Worm (Caenorhabditis elegans) whole organism, midembryonic: Measurements from ENCODE around the gene str-143.

Experiments
- T22C8.4 ChIP-seq: fragments of 200-800 bp; sonication (Bioruptor generic); IDR thresholded peaks from 2 replicates; pipeline ENCODE4 v1.3.6; 2022; ENCODE audit warnings: missing genetic modification characterization, missing compliant biosample characterization
- cog-1 ChIP-seq: sonication (generic microtip); optimal IDR thresholded peaks from 2 replicates; lab custom pipeline; 2016; ENCODE audit warnings: missing genetic modification characterization, missing compliant biosample characterization
- flt-1 ChIP-seq: fragments of 200-800 bp; sonication (Bioruptor generic); IDR thresholded peaks from 2 replicates; pipeline ENCODE4 v1.3.6; 2022; ENCODE audit warnings: missing genetic modification characterization, missing compliant biosample characterization
- klf-2 ChIP-seq: fragments of 200-800 bp; sonication (Bioruptor generic); conservative IDR thresholded peaks from 2 replicates; pipeline ENCODE4 v1.3.6; 2022; ENCODE audit warnings: missing genetic modification reagents, missing genetic modification characterization, missing compliant biosample characterization
- med-1 ChIP-seq: sonication (generic microtip); optimal IDR thresholded peaks from 2 replicates; lab custom pipeline; 2017; ENCODE audit warnings: missing genetic modification characterization, mild to moderate bottlenecking, missing compliant biosample characterization, antibody characterized with exemption, missing genetic modification reagents; ENCODE audit not compliant: insufficient read depth
- ref-1 ChIP-seq: fragments of 200-800 bp; sonication (Bioruptor generic); conservative IDR thresholded peaks from 2 replicates; pipeline ENCODE4 v1.3.6; 2022; ENCODE audit warnings: missing genetic modification reagents, missing genetic modification characterization, missing compliant biosample characterization
- tab-1 ChIP-seq: fragments of 200-800 bp; sonication (Bioruptor generic); IDR thresholded peaks from 2 replicates; pipeline ENCODE4 v1.3.6; 2022; ENCODE audit warnings: missing genetic modification characterization, missing compliant biosample characterization
- ztf-23 ChIP-seq: fragments of 200-800 bp; sonication (Bioruptor generic); IDR thresholded peaks from 2 replicates; pipeline ENCODE4 v1.3.6; 2022; ENCODE audit warnings: missing genetic modification reagents, missing genetic modification characterization, missing compliant biosample characterization
- ztf-29 ChIP-seq: fragments of 200-800 bp; sonication (Bioruptor generic); IDR thresholded peaks from 2 replicates; pipeline ENCODE4 v1.3.6; 2022; ENCODE audit warnings: missing genetic modification reagents, missing genetic modification characterization, missing compliant biosample characterization

Gene str-143

DNA sequence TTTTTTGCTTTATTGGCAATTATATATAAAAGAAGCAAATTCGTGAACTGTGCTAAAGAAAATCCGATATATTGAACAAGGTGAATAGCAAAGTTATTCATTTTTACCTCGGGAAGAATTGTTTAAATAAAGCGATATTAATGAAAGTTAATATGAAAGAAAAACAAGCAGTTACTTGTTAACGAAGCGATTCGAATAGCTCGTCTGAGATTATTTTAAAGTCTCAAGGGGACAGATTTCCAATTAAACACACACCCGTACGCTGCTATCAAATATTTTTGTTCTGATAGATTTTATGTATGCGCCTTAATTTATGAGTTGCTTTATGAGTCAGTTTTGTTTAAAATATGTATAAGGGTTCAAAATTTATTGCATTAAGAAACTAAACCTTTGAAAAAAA is 1.7 kb downstream of the str-143 start, which contains the start of gene str-140:
TSS of gene str-140 (minus strand) at position 101 of the 400 bp plus-strand sequence.
- no peak for TF ChIP-seq med-1 (GFP tag; lab: Kevin White, UChicago)
- TF ChIP-seq ref-1, result no peak
- TF ChIP-seq ztf-23 (GFP tag; lab: Robert Waterston, UW), result no peak
- TF ChIP-seq tab-1 (GFP tag; lab: Robert Waterston, UW), result no peak
- TF ChIP-seq klf-2 (GFP tag; lab: Robert Waterston, UW), result no peak
- TF ChIP-seq flt-1, result no peak
- TF ChIP-seq T22C8.4 (GFP tag; lab: Robert Waterston, UW), result no peak
- no peak for TF ChIP-seq cog-1 (tag; lab: Kevin White, UChicago)
- no peak for TF ChIP-seq ztf-29 (GFP tag; lab: Robert Waterston, UW)

ce11 chrV:8062074-8062473 is 7.5 kb downstream of the str-143 start, which contains the start of gene str-139:
Gene str-139, minus strand, starts transcription at chrV:8062174.
- TF ChIP-seq ztf-23 (GFP tag; lab: Robert Waterston, UW), result no peak
- no peak for TF ChIP-seq klf-2 (GFP tag; lab: Robert Waterston, UW)
- no peak for TF ChIP-seq cog-1 (tag; lab: Kevin White, UChicago)
- TF ChIP-seq ref-1, result no peak
- no peak for TF ChIP-seq flt-1
- TF ChIP-seq tab-1 (GFP tag; lab: Robert Waterston, UW), result no peak
- no peak for TF ChIP-seq ztf-29 (GFP tag; lab: Robert Waterston, UW)
- no peak for TF ChIP-seq T22C8.4 (GFP tag; lab: Robert Waterston, UW)
- no peak for TF ChIP-seq med-1 (GFP tag; lab: Kevin White, UChicago)

DNA sequence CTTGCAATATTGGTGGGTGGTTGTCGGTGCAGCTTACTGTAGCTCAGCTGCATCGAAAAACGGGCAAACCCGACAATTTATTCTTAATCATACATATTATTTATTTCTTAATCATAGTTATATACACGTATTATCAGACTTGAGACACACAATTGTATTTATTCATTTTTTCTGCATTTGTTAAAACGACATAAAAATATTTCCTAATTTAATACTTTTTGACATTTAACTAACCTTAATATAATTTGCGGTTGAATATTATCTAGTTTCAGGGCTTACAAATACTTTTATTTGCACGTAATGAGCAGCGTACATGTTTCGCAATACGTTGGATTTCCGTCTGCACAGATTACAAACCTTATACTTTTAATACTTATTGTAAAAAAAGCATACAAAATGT is 11.2 kb downstream of the str-143 start, which contains the start of gene str-138:
TSS of gene str-138 (plus strand) at position 301 of the 400 bp plus-strand sequence.
- TF ChIP-seq med-1 (GFP tag; lab: Kevin White, UChicago) (no peak), ztf-23 (GFP tag; lab: Robert Waterston, UW) (no peak), T22C8.4 (GFP tag; lab: Robert Waterston, UW) (no peak), klf-2 (GFP tag; lab: Robert Waterston, UW) (no peak), ref-1 (no peak), flt-1 (no peak)

DNA sequence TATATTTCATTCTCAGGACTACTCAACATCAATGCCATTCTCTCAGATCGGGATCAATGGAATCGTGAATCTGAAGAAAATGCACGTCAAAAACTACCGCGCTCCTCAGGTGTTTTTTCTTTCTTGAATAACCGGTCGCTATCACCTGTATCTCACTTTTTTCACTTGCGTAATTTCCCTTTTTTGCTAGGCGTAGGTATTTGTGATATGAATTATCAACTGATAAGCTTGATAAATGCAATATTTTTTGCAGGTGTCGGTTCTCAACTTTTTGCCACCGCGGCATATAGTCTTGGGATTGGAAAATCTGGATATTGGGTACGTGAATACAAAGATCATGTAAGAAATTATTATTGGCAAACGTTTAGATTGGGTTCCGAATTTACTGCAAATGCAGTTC is 14.4 kb downstream of the str-143 start:
- no peak for TF ChIP-seq tab-1 (GFP tag; lab: Robert Waterston, UW)
- TF ChIP-seq T22C8.4 (GFP tag; lab: Robert Waterston, UW), result no peak
- TF ChIP-seq ztf-29 (GFP tag; lab: Robert Waterston, UW), result no peak
- TF ChIP-seq ref-1, result no peak
- no peak for TF ChIP-seq med-1 (GFP tag; lab: Kevin White, UChicago)
- TF ChIP-seq klf-2 (GFP tag; lab: Robert Waterston, UW), result no peak
- TF ChIP-seq cog-1 (tag; lab: Kevin White, UChicago), result no peak
- TF ChIP-seq flt-1, result no peak
- TF ChIP-seq ztf-23 (GFP tag; lab: Robert Waterston, UW), result no peak

DNA sequence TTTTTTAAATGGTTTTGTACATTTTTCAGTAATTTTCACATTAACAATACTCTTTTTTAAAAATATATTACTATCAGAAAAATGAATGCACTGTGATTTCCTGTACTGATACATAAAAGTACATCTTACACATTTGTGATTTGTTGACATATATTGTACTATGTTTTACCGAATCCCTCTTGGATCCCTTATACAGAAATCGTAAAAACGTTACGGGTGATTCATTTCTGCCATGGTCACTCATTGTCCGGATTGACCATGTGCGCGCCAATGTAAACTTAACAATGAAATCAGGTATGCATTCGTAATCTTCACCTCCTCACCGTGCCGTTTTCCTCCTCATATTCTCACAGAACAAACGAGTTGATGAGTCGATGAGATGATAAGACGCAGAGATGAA is 15.4 kb downstream of the str-143 start, which contains the start of gene ZC513.2:
TSS of gene ZC513.2 (plus strand) at position 301 of the 400 bp plus-strand sequence.
- TF ChIP-seq ztf-23 (GFP tag; lab: Robert Waterston, UW) (no peak), cog-1 (tag; lab: Kevin White, UChicago) (no peak), flt-1 (no peak), ztf-29 (GFP tag; lab: Robert Waterston, UW) (no peak), ref-1 (no peak), T22C8.4 (GFP tag; lab: Robert Waterston, UW) (no peak), med-1 (GFP tag; lab: Kevin White, UChicago) (no peak), klf-2 (GFP tag; lab: Robert Waterston, UW) (no peak), tab-1 (GFP tag; lab: Robert Waterston, UW) (no peak)

DNA sequence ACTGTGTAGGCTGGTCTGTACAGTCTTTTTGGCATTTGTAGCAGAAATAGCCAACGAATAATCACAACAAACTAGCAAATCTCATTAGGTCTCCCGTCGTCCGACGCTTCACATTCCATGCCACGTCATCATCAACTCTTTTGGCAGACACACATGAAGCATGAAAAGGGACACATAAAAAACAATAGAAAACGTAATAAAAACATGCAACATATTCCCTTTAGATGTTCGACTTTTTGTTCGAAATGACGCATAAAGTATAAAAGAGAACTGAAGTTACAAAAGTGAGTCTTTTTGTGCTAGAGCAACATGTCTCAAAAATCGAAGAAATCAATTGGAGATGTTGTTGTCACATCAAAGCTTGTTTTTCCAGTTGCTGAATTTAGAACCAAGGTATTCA is 17.7 kb downstream of the str-143 start, which contains the start of gene sth-1:
TSS of gene sth-1 (plus strand) at position 301 of the 400 bp plus-strand sequence.
- TF ChIP-seq med-1 (GFP tag; lab: Kevin White, UChicago) (no peak), ztf-29 (GFP tag; lab: Robert Waterston, UW) (no peak), tab-1 (GFP tag; lab: Robert Waterston, UW) (no peak), flt-1 (no peak), T22C8.4 (GFP tag; lab: Robert Waterston, UW) (no peak), ztf-23 (GFP tag; lab: Robert Waterston, UW) (no peak), cog-1 (tag; lab: Kevin White, UChicago) (no peak), ref-1 (no peak), klf-2 (GFP tag; lab: Robert Waterston, UW) (no peak)

DNA sequence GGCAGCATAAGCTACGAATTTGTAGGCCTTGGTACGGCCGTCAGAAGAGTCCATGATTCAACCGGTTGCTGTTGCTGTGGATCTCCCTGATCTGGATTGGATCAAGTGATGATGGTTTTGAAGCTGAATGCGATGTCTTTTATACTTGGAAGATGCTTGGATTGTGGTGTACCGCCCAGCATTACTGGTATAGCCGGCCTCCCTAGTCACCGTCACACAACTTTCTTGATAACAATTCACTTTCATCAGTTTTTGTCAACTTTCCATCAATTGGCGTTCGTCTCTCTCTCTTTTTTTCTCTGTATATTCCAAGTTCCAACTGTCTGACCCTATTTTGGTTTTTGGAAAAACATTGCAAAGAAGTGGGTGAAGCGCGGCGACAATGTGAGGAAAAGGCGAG is 18.7 kb downstream of the str-143 start, which contains the start of gene col-43:
TSS of gene col-43 (minus strand) at position 101 of the 400 bp plus-strand sequence.
- TF ChIP-seq tab-1 (GFP tag; lab: Robert Waterston, UW) (no peak), ztf-29 (GFP tag; lab: Robert Waterston, UW) (no peak), cog-1 (tag; lab: Kevin White, UChicago) (no peak), ref-1 (no peak), ztf-23 (GFP tag; lab: Robert Waterston, UW) (no peak), T22C8.4 (GFP tag; lab: Robert Waterston, UW) (no peak), klf-2 (GFP tag; lab: Robert Waterston, UW) (no peak)

DNA sequence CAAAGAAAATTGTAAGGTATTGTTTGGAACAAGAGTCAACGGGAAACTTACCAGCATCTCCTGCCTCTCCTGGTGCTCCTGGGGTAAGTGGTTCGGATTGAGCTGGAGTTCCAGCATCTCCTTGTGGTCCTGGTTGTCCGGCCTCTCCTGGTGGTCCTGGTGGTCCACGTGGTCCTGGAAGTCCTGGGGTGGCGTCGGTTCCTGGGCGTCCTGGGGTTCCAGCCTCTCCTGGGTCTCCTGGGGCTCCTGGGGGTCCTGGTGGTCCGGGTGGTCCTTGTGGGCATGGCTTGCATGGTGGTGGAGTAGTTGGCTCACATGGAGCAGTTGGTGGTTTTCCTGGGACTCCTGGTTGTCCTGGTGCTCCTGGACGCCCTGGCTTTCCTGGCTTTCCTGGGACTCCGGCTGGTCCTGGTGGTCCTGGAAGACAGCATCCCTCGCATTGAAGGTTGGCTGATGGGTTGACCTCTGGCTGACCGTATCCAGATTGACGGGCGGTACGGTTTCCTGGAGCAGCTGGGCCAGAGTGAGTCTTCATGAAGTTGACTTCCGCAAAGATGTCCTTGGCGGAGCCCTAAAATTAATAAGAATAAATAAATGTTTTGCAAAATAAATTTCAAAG is 19.4 kb downstream of the str-143 start:
- TF ChIP-seq ztf-23 (GFP tag; lab: Robert Waterston, UW) (no peak), T22C8.4 (GFP tag; lab: Robert Waterston, UW) (no peak), cog-1 (tag; lab: Kevin White, UChicago) (no peak), ref-1 (no peak), med-1 (GFP tag; lab: Kevin White, UChicago) (no peak), tab-1 (GFP tag; lab: Robert Waterston, UW) (no peak), klf-2 (GFP tag; lab: Robert Waterston, UW) (no peak), ztf-29 (GFP tag; lab: Robert Waterston, UW) (no peak), flt-1 (no peak)

- TF ChIP-seq med-1 (GFP tag; lab: Kevin White, UChicago) (no peak), ztf-29 (GFP tag; lab: Robert Waterston, UW) (no peak), ztf-23 (GFP tag; lab: Robert Waterston, UW) (no peak), klf-2 (GFP tag; lab: Robert Waterston, UW) (no peak), T22C8.4 (GFP tag; lab: Robert Waterston, UW) (no peak), tab-1 (GFP tag; lab: Robert Waterston, UW) (no peak), flt-1 (no peak), ref-1 (no peak), cog-1 (tag; lab: Kevin White, UChicago) (no peak)
Observed at ce11 chrV:8046706-8047105, 22.8 kb downstream of the str-143 start, which contains the start of gene ZC513.3. Gene ZC513.3, plus strand, starts transcription at chrV:8047006.
